Worm (Caenorhabditis elegans) whole organism, early embryonic: Measurements from ENCODE around the gene taf-7.1.

Source experiments
- B0310.2 ChIP-seq: sonication (generic microtip); optimal IDR thresholded peaks from 2 replicates; lab custom pipeline; 2016; ENCODE audit warnings: mild to moderate bottlenecking, missing genetic modification characterization, missing compliant biosample characterization
- F13C5.2 ChIP-seq: sonication (generic microtip); optimal IDR thresholded peaks from 2 replicates; lab custom pipeline; 2017; ENCODE audit warnings: mild to moderate bottlenecking, missing genetic modification characterization, inconsistent platforms, missing compliant biosample characterization
- aly-1 ChIP-seq: sonication (generic microtip); optimal IDR thresholded peaks from 2 replicates; lab custom pipeline; 2016; ENCODE audit warnings: missing genetic modification characterization, missing compliant biosample characterization
- ama-1 ChIP-seq: fragments of 150-350 bp; optimal IDR thresholded peaks from 2 replicates; lab custom pipeline; 2014
- ceh-13 ChIP-seq: fragments of 200-800 bp; sonication (Bioruptor generic); optimal IDR thresholded peaks from 2 replicates; lab custom pipeline; 2018; ENCODE audit warnings: mild to moderate bottlenecking, missing genetic modification characterization, missing compliant biosample characterization
- ceh-36 ChIP-seq: sonication (generic microtip); optimal IDR thresholded peaks from 2 replicates; lab custom pipeline; 2016; ENCODE audit warnings: missing genetic modification characterization, inconsistent platforms, missing compliant biosample characterization
- ets-7 ChIP-seq: sonication (generic microtip); optimal IDR thresholded peaks from 2 replicates; lab custom pipeline; 2016; ENCODE audit warnings: missing genotype, missing genetic modification characterization, missing compliant biosample characterization
- flt-1 ChIP-seq: fragments of 200-800 bp; sonication (Bioruptor generic); IDR thresholded peaks from 2 replicates; pipeline ENCODE4 v1.3.6; 2022; ENCODE audit warnings: missing genetic modification characterization, missing compliant biosample characterization
- hmbx-1 ChIP-seq: sonication (generic microtip); optimal IDR thresholded peaks from 2 replicates; lab custom pipeline; 2016; ENCODE audit warnings: mild to moderate bottlenecking, missing genetic modification characterization, missing compliant biosample characterization
- hmg-4 ChIP-seq: fragments of 200-800 bp; sonication (Bioruptor generic); optimal IDR thresholded peaks from 2 replicates; lab custom pipeline; 2018; ENCODE audit warnings: mild to moderate bottlenecking, missing genetic modification characterization, missing compliant biosample characterization
- hnd-1 ChIP-seq: sonication (generic microtip); optimal IDR thresholded peaks from 2 replicates; lab custom pipeline; 2016; ENCODE audit warnings: missing genetic modification characterization, missing compliant biosample characterization
- pes-1 ChIP-seq: fragments of 200-800 bp; sonication (Bioruptor generic); IDR thresholded peaks from 2 replicates; pipeline ENCODE4 v1.3.6; 2022; ENCODE audit warnings: missing genetic modification reagents, missing genetic modification characterization, missing compliant biosample characterization
- scrt-1 ChIP-seq: fragments of 200-800 bp; sonication (Bioruptor generic); IDR thresholded peaks from 2 replicates; pipeline ENCODE4 v1.3.6; 2022; ENCODE audit warnings: missing genetic modification characterization, missing compliant biosample characterization
- sea-1 ChIP-seq: fragments of 200-800 bp; sonication (Bioruptor generic); conservative IDR thresholded peaks from 2 replicates; pipeline ENCODE4 v1.3.6; 2022; ENCODE audit warnings: missing genetic modification characterization, missing compliant biosample characterization
- tbx-11 ChIP-seq: fragments of 200-800 bp; sonication (Bioruptor generic); IDR thresholded peaks from 2 replicates; pipeline ENCODE4 v1.3.6; 2022; ENCODE audit warnings: missing genetic modification characterization, missing compliant biosample characterization
- tbx-37 ChIP-seq: fragments of 200-800 bp; sonication (Bioruptor generic); conservative IDR thresholded peaks from 2 replicates; pipeline ENCODE4 v1.3.6; 2022; ENCODE audit warnings: missing genetic modification reagents, missing genetic modification characterization, missing compliant biosample characterization
- tra-4 ChIP-seq: sonication (generic microtip); optimal IDR thresholded peaks from 2 replicates; lab custom pipeline; 2017; ENCODE audit warnings: missing genetic modification characterization, missing compliant biosample characterization

The taf-7.1 gene

DNA sequence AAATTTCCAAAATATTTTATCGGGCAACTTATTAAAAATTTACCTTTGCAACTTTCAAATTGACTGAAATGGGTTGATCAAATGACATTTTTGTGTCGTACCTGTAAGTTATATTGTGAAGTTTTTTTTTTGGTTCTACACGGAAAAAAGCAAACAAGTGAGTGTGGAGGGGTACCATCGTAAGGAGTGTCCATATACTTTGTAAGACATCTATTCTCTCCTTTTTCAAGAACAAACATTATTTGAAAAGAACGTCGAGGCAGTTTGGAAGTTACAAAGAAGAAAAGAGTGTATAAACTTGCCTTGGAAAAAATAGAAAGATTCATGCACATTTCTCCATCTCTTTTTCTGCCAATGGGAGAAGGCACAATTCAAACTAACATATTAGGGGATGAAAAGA, at the start of gene taf-7.1:
Gene taf-7.1 (minus strand): TSS at position 101 of the 400 bp plus-strand sequence.
- TF ChIP-seq hmbx-1: no peak
- TF ChIP-seq ama-1 (lab: Kevin White, UChicago): no peak
- no peak for TF ChIP-seq sea-1 (GFP tag; lab: Robert Waterston, UW)
- TF ChIP-seq scrt-1: no peak
- TF ChIP-seq aly-1 (tag; lab: Kevin White, UChicago): no peak
- TF ChIP-seq ets-7: no peak
- no peak for TF ChIP-seq flt-1 (GFP tag; lab: Robert Waterston, UW)
- no peak for TF ChIP-seq pes-1 (GFP tag; lab: Robert Waterston, UW)
- TF ChIP-seq F13C5.2 (tag; lab: Kevin White, UChicago): no peak
- TF ChIP-seq ceh-36 (tag; lab: Kevin White, UChicago): no peak
- TF ChIP-seq tra-4 (tag; lab: Kevin White, UChicago): no peak
- TF ChIP-seq ceh-13: no peak
- TF ChIP-seq tbx-11: no peak
- TF ChIP-seq B0310.2 (tag; lab: Kevin White, UChicago): no peak
- no peak for TF ChIP-seq hmg-4 (GFP tag; lab: Kevin White, UChicago)
- no peak for TF ChIP-seq tbx-37 (GFP tag; lab: Robert Waterston, UW)
- no peak for TF ChIP-seq hnd-1

DNA sequence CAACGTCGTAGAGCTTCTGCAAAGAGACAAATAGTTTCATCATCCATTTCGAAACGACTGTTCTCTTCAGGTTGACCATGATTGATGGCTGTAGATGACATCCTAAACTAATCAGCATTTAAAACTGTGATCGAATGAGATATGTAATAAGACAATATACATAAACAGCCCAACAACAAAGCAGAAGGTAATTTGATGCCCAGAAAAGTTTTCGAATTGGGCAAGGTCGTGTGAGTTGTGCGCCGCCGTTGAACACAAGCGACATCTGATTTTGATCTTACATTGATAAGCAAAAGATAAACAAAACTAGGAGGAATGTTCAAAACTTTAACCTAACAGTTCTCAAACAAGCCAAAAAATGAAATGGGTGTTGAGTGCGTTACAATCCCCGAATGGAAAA, 48.3 kb upstream of the taf-7.1 start, which contains the start of gene Y62H9A.7:
Gene Y62H9A.7 (minus strand): TSS at position 101 of the 400 bp plus-strand sequence.
- TF ChIP-seq ceh-36 (tag; lab: Kevin White, UChicago): no peak

DNA sequence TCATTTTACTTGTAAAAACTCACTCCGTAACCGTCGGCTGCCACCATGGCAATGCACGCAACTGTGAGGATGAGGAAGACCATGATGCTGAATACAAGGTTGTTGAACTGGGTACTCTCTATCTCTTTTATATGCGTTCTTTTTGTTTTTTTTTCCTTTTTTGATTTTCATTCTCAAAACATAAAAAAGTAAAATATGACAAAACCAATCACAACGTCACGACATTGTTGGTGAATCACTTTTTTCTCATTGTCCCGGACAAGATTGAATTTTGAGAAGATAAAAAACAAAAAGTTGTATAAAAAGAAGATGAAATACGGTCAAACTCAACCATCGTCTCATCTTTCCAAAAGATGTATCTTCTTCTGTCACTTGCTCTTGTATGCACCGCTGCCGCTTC, 45.5 kb upstream of the taf-7.1 start, which contains the start of the genes Y62H9A.5 and ule-5:
Gene Y62H9A.5 (minus strand): TSS at position 101 of the 400 bp plus-strand sequence.
Gene ule-5 (plus strand): TSS at position 328 of the 400 bp plus-strand sequence.
- TF ChIP-seq hmbx-1 (no peak), scrt-1 (no peak), ets-7 (no peak), hmg-4 (GFP tag; lab: Kevin White, UChicago) (no peak), ama-1 (lab: Kevin White, UChicago) (no peak), sea-1 (GFP tag; lab: Robert Waterston, UW) (no peak), tbx-11 (no peak), ceh-36 (tag; lab: Kevin White, UChicago) (no peak), aly-1 (tag; lab: Kevin White, UChicago) (no peak), hnd-1 (no peak), F13C5.2 (tag; lab: Kevin White, UChicago) (no peak), flt-1 (GFP tag; lab: Robert Waterston, UW) (no peak), B0310.2 (tag; lab: Kevin White, UChicago) (no peak), pes-1 (GFP tag; lab: Robert Waterston, UW) (no peak)

DNA sequence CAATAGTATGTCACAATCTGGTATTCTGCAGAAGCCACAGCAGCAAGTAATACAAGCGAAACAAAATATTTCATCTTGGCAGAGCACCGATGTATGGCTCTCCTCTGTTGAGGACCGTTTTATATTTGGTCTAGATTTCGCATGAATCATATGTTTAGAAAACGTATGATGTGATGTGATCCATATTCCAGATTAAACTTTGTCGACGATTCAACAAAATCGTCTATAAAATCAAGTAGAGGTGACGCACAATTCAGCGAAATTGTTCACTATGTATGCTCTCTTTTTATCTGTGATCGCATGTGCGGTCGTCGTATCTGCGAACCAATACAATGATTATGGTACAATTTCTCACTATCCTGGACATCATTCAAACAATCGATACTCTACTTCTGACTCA, 42.6 kb upstream of the taf-7.1 start, which contains the start of the genes Y62H9A.3 and Y62H9A.4:
Gene Y62H9A.3 (minus strand): TSS at position 101 of the 400 bp plus-strand sequence.
Gene Y62H9A.4 (plus strand): TSS at position 256 of the 400 bp plus-strand sequence.
- TF ChIP-seq tbx-37 (GFP tag; lab: Robert Waterston, UW) (no peak), tbx-11 (no peak), ama-1 (lab: Kevin White, UChicago) (no peak), hmg-4 (GFP tag; lab: Kevin White, UChicago) (no peak), ets-7 (no peak), F13C5.2 (tag; lab: Kevin White, UChicago) (no peak), hmbx-1 (no peak), flt-1 (GFP tag; lab: Robert Waterston, UW) (no peak), ceh-13 (no peak), pes-1 (GFP tag; lab: Robert Waterston, UW) (no peak), ceh-36 (tag; lab: Kevin White, UChicago) (no peak), B0310.2 (tag; lab: Kevin White, UChicago) (no peak), sea-1 (GFP tag; lab: Robert Waterston, UW) (no peak), tra-4 (tag; lab: Kevin White, UChicago) (no peak), aly-1 (tag; lab: Kevin White, UChicago) (no peak), hnd-1 (no peak), scrt-1 (no peak)

DNA sequence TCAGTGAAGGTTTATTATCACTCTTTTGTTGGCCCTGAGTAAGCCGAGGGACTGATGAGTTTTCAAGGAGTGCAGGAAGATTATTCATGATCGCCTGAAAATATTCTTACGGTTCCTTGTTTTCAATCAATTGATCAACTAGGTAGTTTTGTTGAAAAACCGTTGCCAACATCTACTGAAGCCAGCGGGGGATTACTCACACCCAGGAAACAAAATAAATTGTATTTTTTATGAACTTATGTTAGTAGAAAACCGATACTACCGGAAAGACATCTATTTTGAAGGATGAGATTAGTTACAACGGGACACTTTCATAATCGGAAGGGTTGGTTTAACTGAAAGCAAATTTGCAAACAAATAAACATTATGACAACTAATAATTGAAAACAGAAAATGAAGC, 40.8 kb upstream of the taf-7.1 start, which contains the start of gene Y62H9A.2:
Gene Y62H9A.2 (minus strand): TSS at position 101 of the 400 bp plus-strand sequence.
- TF ChIP-seq tbx-11 (no peak), ceh-36 (tag; lab: Kevin White, UChicago) (no peak), flt-1 (GFP tag; lab: Robert Waterston, UW) (no peak), tbx-37 (GFP tag; lab: Robert Waterston, UW) (no peak), scrt-1 (no peak), F13C5.2 (tag; lab: Kevin White, UChicago) (no peak), sea-1 (GFP tag; lab: Robert Waterston, UW) (no peak), ceh-13 (no peak), hnd-1 (no peak), tra-4 (tag; lab: Kevin White, UChicago) (no peak), B0310.2 (tag; lab: Kevin White, UChicago) (no peak), ets-7 (no peak), aly-1 (tag; lab: Kevin White, UChicago) (no peak), hmg-4 (GFP tag; lab: Kevin White, UChicago) (no peak), hmbx-1 (no peak), pes-1 (GFP tag; lab: Robert Waterston, UW) (no peak), ama-1 (lab: Kevin White, UChicago) (no peak)

DNA sequence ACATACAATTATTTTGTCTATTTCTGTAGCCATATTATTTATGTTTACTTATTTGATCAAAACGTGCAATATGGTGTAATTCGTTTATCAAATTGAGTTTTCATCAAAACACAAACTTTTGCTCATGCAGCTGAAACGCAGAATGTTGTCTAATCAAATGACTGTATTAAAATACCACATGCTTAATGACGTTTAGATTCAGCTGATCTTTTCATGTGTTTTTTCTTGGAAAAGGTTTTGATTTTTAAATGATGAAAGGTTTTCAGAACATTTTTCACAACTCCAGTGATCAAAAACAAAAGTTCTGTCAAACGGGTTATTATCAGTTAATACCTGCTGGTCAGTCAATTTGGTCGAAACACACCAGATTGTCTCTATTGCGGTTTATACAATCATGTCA, 38.0 kb upstream of the taf-7.1 start, which contains the start of gene Y62H9A.1:
Gene Y62H9A.1 (plus strand): TSS at position 282 of the 400 bp plus-strand sequence.
- no peak for TF ChIP-seq scrt-1
- no peak for TF ChIP-seq F13C5.2 (tag; lab: Kevin White, UChicago)
- no peak for TF ChIP-seq ceh-13
- no peak for TF ChIP-seq B0310.2 (tag; lab: Kevin White, UChicago)
- no peak for TF ChIP-seq pes-1 (GFP tag; lab: Robert Waterston, UW)
- TF ChIP-seq hnd-1: no peak
- no peak for TF ChIP-seq hmg-4 (GFP tag; lab: Kevin White, UChicago)
- no peak for TF ChIP-seq aly-1 (tag; lab: Kevin White, UChicago)
- TF ChIP-seq tra-4 (tag; lab: Kevin White, UChicago): no peak

DNA sequence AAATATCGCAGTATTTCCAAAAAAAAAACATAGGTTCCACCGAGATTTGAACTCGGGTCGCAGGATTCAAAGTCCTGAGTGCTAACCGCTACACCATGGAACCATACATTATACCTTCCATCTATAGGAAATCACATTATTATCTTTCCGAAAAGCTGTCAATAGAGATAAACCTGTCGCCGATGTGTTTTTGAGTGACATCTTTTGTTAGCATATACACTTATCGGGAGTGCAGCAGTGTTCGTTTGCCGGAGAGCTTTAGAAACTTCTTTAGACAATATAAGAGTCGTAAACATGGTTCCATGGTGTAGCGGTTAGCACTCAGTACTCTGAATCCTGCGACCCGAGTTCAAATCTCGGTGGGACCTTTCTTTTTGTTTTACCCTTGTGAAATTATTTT, 34.9 kb upstream of the taf-7.1 start:
- 0 out of 2 replicates have a peak, but pooled peaks have one; percentile 16 for TF ChIP-seq scrt-1
- no peak for TF ChIP-seq tbx-11
- no peak for TF ChIP-seq hnd-1
- no peak for TF ChIP-seq ceh-13
